Worm (Caenorhabditis elegans) whole organism, L4 larva: ENCODE measurements around the gene Y57G11C.1130.

Experiments used
- F37D6.2 ChIP-seq: sonication (generic microtip); optimal IDR thresholded peaks from 2 replicates; lab custom pipeline; 2016; ENCODE audit warnings: mild to moderate bottlenecking, missing genetic modification characterization, missing compliant biosample characterization
- R02D3.7 ChIP-seq: fragments of 150-350 bp; sonication (generic microtip); optimal IDR thresholded peaks from 3 replicates; lab custom pipeline; 2014; ENCODE audit warnings: missing biosample characterization, missing genetic modification characterization
- T20F7.1 ChIP-seq: fragments of 200-800 bp; sonication (Bioruptor generic); optimal IDR thresholded peaks from 2 replicates; lab custom pipeline; 2018; ENCODE audit warnings: mild to moderate bottlenecking, missing genetic modification characterization, missing compliant biosample characterization
- T26A8.4 ChIP-seq: fragments of 200-800 bp; sonication (Bioruptor generic); IDR thresholded peaks from 2 replicates; pipeline ENCODE4 v1.3.6; 2022; ENCODE audit warnings: missing genetic modification characterization, missing compliant biosample characterization
- Y105C5A.15 ChIP-seq: fragments of 200-800 bp; sonication (Bioruptor generic); IDR thresholded peaks from 2 replicates; pipeline ENCODE4 v1.3.6; 2022; ENCODE audit warnings: missing genetic modification characterization, missing compliant biosample characterization
- Y5F2A.4 ChIP-seq: fragments of 200-800 bp; sonication (Bioruptor generic); optimal IDR thresholded peaks from 2 replicates; lab custom pipeline; 2018; ENCODE audit warnings: mild to moderate bottlenecking, missing genetic modification characterization, missing compliant biosample characterization
- Y75B8A.6 ChIP-seq: fragments of 200-800 bp; sonication (Bioruptor generic); IDR thresholded peaks from 2 replicates; pipeline ENCODE4 v1.3.6; 2022; ENCODE audit warnings: missing genetic modification reagents, missing genetic modification characterization, missing compliant biosample characterization
- ZK337.2 ChIP-seq: fragments of 200-800 bp; sonication (Bioruptor generic); IDR thresholded peaks from 2 replicates; pipeline ENCODE4 v1.3.6; 2022; ENCODE audit warnings: missing genetic modification reagents, missing genetic modification characterization, missing compliant biosample characterization
- ZK546.5 ChIP-seq, 2 experiments: sonication (generic microtip); optimal IDR thresholded peaks; 2 replicates each; lab custom pipeline; 2017; ENCODE audit warnings: missing biosample characterization in 2 of 2, missing genetic modification characterization in 2 of 2
- aha-1 ChIP-seq: fragments of 150-350 bp; peaks from one replicate; lab custom pipeline; 2014; ENCODE audit warnings: missing biosample characterization, missing genetic modification characterization
- ama-1 ChIP-seq: fragments of 150-350 bp; optimal IDR thresholded peaks from 2 replicates; lab custom pipeline; 2014; ENCODE audit warnings: inconsistent platforms, mixed read lengths
- ceh-20 ChIP-seq: fragments of 200-800 bp; sonication (Bioruptor generic); IDR thresholded peaks from 2 replicates; pipeline ENCODE4 v1.3.6; 2022; ENCODE audit warnings: missing genetic modification reagents, missing genetic modification characterization, missing compliant biosample characterization
- ceh-32 ChIP-seq: sonication (generic microtip); optimal IDR thresholded peaks from 2 replicates; lab custom pipeline; 2016; ENCODE audit warnings: mild to moderate bottlenecking, missing genetic modification characterization, missing compliant biosample characterization; ENCODE audit not compliant: poor library complexity
- ces-1 ChIP-seq: fragments of 150-350 bp; sonication (generic microtip); optimal IDR thresholded peaks from 4 replicates; lab custom pipeline; 2014; ENCODE audit warnings: missing biosample characterization, missing genetic modification reagents, missing genetic modification characterization
- cey-2 ChIP-seq: sonication (generic microtip); optimal IDR thresholded peaks from 3 replicates; lab custom pipeline; 2017; ENCODE audit warnings: missing genetic modification characterization, mild to moderate bottlenecking, missing compliant biosample characterization, antibody characterized with exemption, borderline replicate concordance; ENCODE audit not compliant: insufficient read depth
- ctbp-1 ChIP-seq: fragments of 200-800 bp; sonication (Bioruptor generic); IDR thresholded peaks from 2 replicates; pipeline ENCODE4 v1.3.6; 2022; ENCODE audit warnings: missing genetic modification reagents, missing genetic modification characterization, missing compliant biosample characterization
- dmd-8 ChIP-seq: fragments of 200-800 bp; sonication (Bioruptor generic); IDR thresholded peaks from 2 replicates; pipeline ENCODE4 v1.3.6; 2022; ENCODE audit warnings: missing genetic modification characterization, missing compliant biosample characterization
- duxl-1 ChIP-seq: sonication (generic microtip); optimal IDR thresholded peaks from 2 replicates; lab custom pipeline; 2016; ENCODE audit warnings: mild to moderate bottlenecking, missing genetic modification characterization, moderate library complexity, missing compliant biosample characterization; ENCODE audit not compliant: poor library complexity
- gei-8 ChIP-seq: fragments of 200-800 bp; sonication (Bioruptor generic); optimal IDR thresholded peaks from 2 replicates; lab custom pipeline; 2018; ENCODE audit warnings: mild to moderate bottlenecking, missing genetic modification characterization, missing compliant biosample characterization
- hmg-1.1 ChIP-seq: fragments of 200-800 bp; sonication (Bioruptor generic); IDR thresholded peaks from 2 replicates; pipeline ENCODE4 v1.3.6; 2022; ENCODE audit warnings: missing genetic modification reagents, missing genetic modification characterization, missing compliant biosample characterization
- lin-1 ChIP-seq: fragments of 200-800 bp; sonication (Bioruptor generic); IDR thresholded peaks from 2 replicates; pipeline ENCODE4 v1.3.6; 2022; ENCODE audit warnings: missing genetic modification reagents, missing genetic modification characterization, missing compliant biosample characterization
- lin-13 ChIP-seq: fragments of 150-350 bp; optimal IDR thresholded peaks from 2 replicates; lab custom pipeline; 2014; ENCODE audit warnings: missing biosample characterization, missing genetic modification reagents, missing genetic modification characterization
- lin-29 ChIP-seq: fragments of 200-800 bp; sonication (Bioruptor generic); IDR thresholded peaks from 2 replicates; pipeline ENCODE4 v1.3.6; 2022; ENCODE audit warnings: missing genetic modification reagents, missing genetic modification characterization, missing compliant biosample characterization
- lin-38 ChIP-seq: fragments of 200-800 bp; sonication (Bioruptor generic); IDR thresholded peaks from 2 replicates; pipeline ENCODE4 v1.3.6; 2022; ENCODE audit warnings: missing genetic modification reagents, missing genetic modification characterization, missing compliant biosample characterization
- lir-3 ChIP-seq: sonication (generic microtip); optimal IDR thresholded peaks from 2 replicates; lab custom pipeline; 2016; ENCODE audit warnings: mild to moderate bottlenecking, missing genetic modification characterization, missing compliant biosample characterization
- madf-5 ChIP-seq, 2 experiments: fragments of 200-800 bp; sonication (Bioruptor generic); IDR thresholded peaks; 2 replicates each; pipeline ENCODE4 v1.3.6; 2022; ENCODE audit warnings: missing compliant biosample characterization in 2 of 2, missing genetic modification characterization in 2 of 2
- mdt-29 ChIP-seq: fragments of 200-800 bp; sonication (Bioruptor generic); IDR thresholded peaks from 2 replicates; pipeline ENCODE4 v1.3.6; 2022; ENCODE audit warnings: missing genetic modification reagents, missing genetic modification characterization, missing compliant biosample characterization
- mep-1 ChIP-seq: fragments of 150-350 bp; sonication (generic microtip); optimal IDR thresholded peaks from 3 replicates; lab custom pipeline; 2014; ENCODE audit warnings: missing biosample characterization, missing genetic modification characterization
- mes-2 ChIP-seq: sonication (generic microtip); optimal IDR thresholded peaks from 2 replicates; lab custom pipeline; 2016; ENCODE audit warnings: missing genotype, mild to moderate bottlenecking, missing genetic modification characterization, missing compliant biosample characterization; ENCODE audit not compliant: poor library complexity, severe bottlenecking
- mxl-2 ChIP-seq: fragments of 200-800 bp; sonication (Bioruptor generic); conservative IDR thresholded peaks from 2 replicates; pipeline ENCODE4 v1.3.6; 2022; ENCODE audit warnings: missing genetic modification reagents, missing genetic modification characterization, missing compliant biosample characterization
- mxl-3 ChIP-seq: fragments of 200-800 bp; sonication (Bioruptor generic); optimal IDR thresholded peaks from 2 replicates; lab custom pipeline; 2018; ENCODE audit warnings: mild to moderate bottlenecking, missing genetic modification characterization, missing compliant biosample characterization
- nhr-11 ChIP-seq: fragments of 150-350 bp; optimal IDR thresholded peaks from 2 replicates; lab custom pipeline; 2014; ENCODE audit warnings: missing biosample characterization, missing genetic modification characterization
- nhr-25 ChIP-seq: sonication (generic microtip); optimal IDR thresholded peaks from 2 replicates; lab custom pipeline; 2017; ENCODE audit warnings: missing genetic modification characterization, mild to moderate bottlenecking, missing compliant biosample characterization, antibody characterized with exemption, moderate library complexity, borderline replicate concordance; ENCODE audit not compliant: insufficient read depth
- nhr-41 ChIP-seq: fragments of 200-800 bp; sonication (Bioruptor generic); IDR thresholded peaks from 2 replicates; pipeline ENCODE4 v1.3.6; 2022; ENCODE audit warnings: missing genetic modification reagents, missing genetic modification characterization, missing compliant biosample characterization
- nhr-42 ChIP-seq: fragments of 200-800 bp; sonication (Bioruptor generic); IDR thresholded peaks from 2 replicates; pipeline ENCODE4 v1.3.6; 2022; ENCODE audit warnings: missing genetic modification characterization, missing compliant biosample characterization
- nhr-48 ChIP-seq: sonication (generic microtip); optimal IDR thresholded peaks from 2 replicates; lab custom pipeline; 2016; ENCODE audit warnings: mild to moderate bottlenecking, missing genetic modification characterization, missing compliant biosample characterization
- nhr-6 ChIP-seq: fragments of 150-350 bp; optimal IDR thresholded peaks from 2 replicates; lab custom pipeline; 2014; ENCODE audit warnings: missing biosample characterization, missing genetic modification characterization
- nhr-76 ChIP-seq: fragments of 150-350 bp; optimal IDR thresholded peaks from 2 replicates; lab custom pipeline; 2014; ENCODE audit warnings: missing biosample characterization, missing genetic modification characterization
- nhr-77 ChIP-seq: fragments of 150-350 bp; optimal IDR thresholded peaks from 2 replicates; lab custom pipeline; 2014; ENCODE audit warnings: missing biosample characterization, missing genetic modification characterization
- pha-4 ChIP-seq, 2 experiments: fragments of 150-350 bp in 1 of 2; fragments of 200-800 bp in 1 of 2; sonication (Bioruptor generic) in 1 of 2; IDR thresholded peaks in 1 of 2; optimal IDR thresholded peaks in 1 of 2; 2 replicates each; pipeline versions ENCODE4 v1.3.6 to Lab custom; 2014 to 2022; ENCODE audit warnings: missing genetic modification characterization in 2 of 2, missing genetic modification reagents in 2 of 2, missing biosample characterization in 1 of 2, missing compliant biosample characterization in 1 of 2
- sdz-12 ChIP-seq: fragments of 200-800 bp; sonication (Bioruptor generic); optimal IDR thresholded peaks from 2 replicates; lab custom pipeline; 2018; ENCODE audit warnings: mild to moderate bottlenecking, missing genetic modification characterization, missing compliant biosample characterization
- skn-1 ChIP-seq: fragments of 150-350 bp; optimal IDR thresholded peaks from 2 replicates; lab custom pipeline; 2014; ENCODE audit warnings: missing biosample characterization, missing genetic modification characterization
- snpc-4 ChIP-seq: fragments of 150-350 bp; optimal IDR thresholded peaks from 2 replicates; lab custom pipeline; 2014; ENCODE audit warnings: missing biosample characterization, missing genetic modification characterization
- spr-3 ChIP-seq: fragments of 200-800 bp; sonication (Bioruptor generic); optimal IDR thresholded peaks from 2 replicates; lab custom pipeline; 2018; ENCODE audit warnings: mild to moderate bottlenecking, missing genetic modification characterization, missing compliant biosample characterization
- tag-97 ChIP-seq: fragments of 200-800 bp; sonication (Bioruptor generic); IDR thresholded peaks from 2 replicates; pipeline ENCODE4 v1.3.6; 2022; ENCODE audit warnings: missing genetic modification characterization, missing compliant biosample characterization
- tra-1 ChIP-seq: fragments of 200-800 bp; sonication (Bioruptor generic); IDR thresholded peaks from 2 replicates; pipeline ENCODE4 v1.3.6; 2022; ENCODE audit warnings: missing genetic modification reagents, missing genetic modification characterization, missing compliant biosample characterization
- unc-130 ChIP-seq: sonication (generic microtip); optimal IDR thresholded peaks from 2 replicates; lab custom pipeline; 2016; ENCODE audit warnings: missing genetic modification reagents, missing genetic modification characterization, missing compliant biosample characterization
- zag-1 ChIP-seq: fragments of 150-350 bp; optimal IDR thresholded peaks from 2 replicates; lab custom pipeline; 2014; ENCODE audit warnings: missing biosample characterization, missing genetic modification characterization
- zfp-2 ChIP-seq: sonication (generic microtip); optimal IDR thresholded peaks from 2 replicates; lab custom pipeline; 2016; ENCODE audit warnings: mild to moderate bottlenecking, missing genetic modification characterization, missing compliant biosample characterization
- ztf-7 ChIP-seq: fragments of 150-350 bp; optimal IDR thresholded peaks from 2 replicates; lab custom pipeline; 2014; ENCODE audit warnings: missing biosample characterization, missing genetic modification characterization

The Y57G11C.1130 gene

ce11 chrIV:14767693-14768251, 14.5 kb upstream of the Y57G11C.1130 start, which contains the start of the genes mrps-7 and Y57G11C.3 (continued):
- no peak for TF ChIP-seq mxl-2 (GFP tag; lab: Robert Waterston, UW)
- no peak for TF ChIP-seq skn-1 (tag; lab: Kevin White, UChicago)
- TF ChIP-seq lin-13 (GFP tag; lab: Kevin White, UChicago) = peak; percentile 76
- TF ChIP-seq lir-3 (tag; lab: Kevin White, UChicago) = no peak
- peak; percentile 84 for TF ChIP-seq nhr-11 (tag; lab: Kevin White, UChicago)
- no peak for TF ChIP-seq ceh-32 (tag; lab: Kevin White, UChicago)
- TF ChIP-seq lin-1 (GFP tag; lab: Robert Waterston, UW) = 0 out of 2 replicates have a peak, but pooled peaks have one; percentile 14
- 0 out of 2 replicates have a peak, but pooled peaks have one; percentile 52 for TF ChIP-seq ctbp-1 (GFP tag; lab: Robert Waterston, UW)
- peak; percentile 93 for TF ChIP-seq mes-2 (tag; lab: Kevin White, UChicago)
- TF ChIP-seq madf-5 (GFP tag; IDR thresholded peaks at IDR 0.05; lab: Robert Waterston, UW) = no peak
- no peak for TF ChIP-seq Y105C5A.15 (GFP tag; lab: Robert Waterston, UW)
- TF ChIP-seq tra-1 (GFP tag; lab: Robert Waterston, UW) = no peak
- no peak for TF ChIP-seq sdz-12 (GFP tag; lab: Kevin White, UChicago)
- TF ChIP-seq gei-8 (GFP tag; lab: Kevin White, UChicago) = no peak
- TF ChIP-seq nhr-41 (GFP tag; lab: Robert Waterston, UW) = no peak
- peak; percentile 45 for TF ChIP-seq zfp-2 (tag; lab: Kevin White, UChicago)
- TF ChIP-seq snpc-4 (tag; lab: Kevin White, UChicago) = peak; percentile 38
- TF ChIP-seq nhr-42 = 0 out of 2 replicates have a peak, but pooled peaks have one; percentile 44
- TF ChIP-seq mxl-3 (GFP tag; lab: Kevin White, UChicago) = peak; percentile 24
- TF ChIP-seq spr-3 = peak; percentile 55
- TF ChIP-seq ces-1 (GFP tag; lab: Kevin White, UChicago) = no peak
- no peak for TF ChIP-seq dmd-8 (GFP tag; lab: Robert Waterston, UW)
- TF ChIP-seq nhr-77 (tag; lab: Kevin White, UChicago) = peak; percentile 86
- TF ChIP-seq mep-1 = peak; percentile 91
- no peak for TF ChIP-seq nhr-76 (tag; lab: Kevin White, UChicago)
- TF ChIP-seq nhr-25 (tag; lab: Kevin White, UChicago) = peak; percentile 6
- peak; percentile 85 for TF ChIP-seq duxl-1
- no peak for TF ChIP-seq ZK546.5 (tag; optimal IDR thresholded peaks at IDR 0.05; lab: Kevin White, UChicago)
- TF ChIP-seq cey-2 (tag; lab: Kevin White, UChicago) = no peak
- peak; percentile 95 for TF ChIP-seq hmg-1.1
- TF ChIP-seq mdt-29 (GFP tag; lab: Robert Waterston, UW) = no peak
- TF ChIP-seq T26A8.4 (GFP tag; lab: Robert Waterston, UW) = peak; percentile 76
- peak; percentile 58 for TF ChIP-seq ama-1 (lab: Kevin White, UChicago)
- peak; percentile 100 for TF ChIP-seq lin-38 (GFP tag; lab: Robert Waterston, UW)
- peak; percentile 24 for TF ChIP-seq nhr-48 (tag; lab: Kevin White, UChicago)
- no peak for TF ChIP-seq Y5F2A.4 (GFP tag; lab: Kevin White, UChicago)
- no peak for TF ChIP-seq ZK337.2 (GFP tag; lab: Robert Waterston, UW)
- TF ChIP-seq Y75B8A.6 (GFP tag; lab: Robert Waterston, UW) = no peak
- peak; percentile 28; the same call in 1 of the 2 replicates for TF ChIP-seq pha-4 (GFP tag; IDR thresholded peaks at IDR 0.05; lab: Robert Waterston, UW)
- TF ChIP-seq pha-4 (tag; optimal IDR thresholded peaks at IDR 0.05; lab: Kevin White, UChicago) = peak; percentile 91
- TF ChIP-seq ztf-7 (tag; lab: Kevin White, UChicago) = peak; percentile 54
- TF ChIP-seq nhr-6 (tag; lab: Kevin White, UChicago) = peak; percentile 94
- peak; percentile 100 for TF ChIP-seq T20F7.1
- peak; percentile 55 for TF ChIP-seq F37D6.2
- TF ChIP-seq zag-1 (tag; lab: Kevin White, UChicago) = no peak
- peak; percentile 93 for TF ChIP-seq R02D3.7 (tag; lab: Kevin White, UChicago)
- peak; percentile 96 for TF ChIP-seq aha-1 (tag; lab: Kevin White, UChicago)
- no peak for TF ChIP-seq lin-29 (GFP tag; lab: Robert Waterston, UW)
- no peak for TF ChIP-seq ceh-20 (GFP tag; lab: Robert Waterston, UW)
- TF ChIP-seq unc-130 = peak; percentile 27
- TF ChIP-seq tag-97 (GFP tag; lab: Robert Waterston, UW) = no peak
